Fruit fly (Drosophila melanogaster) whole organism, adult: ENCODE measurements around the gene CG1835.

Experiments
- CG14711 ChIP-seq: fragments of 200-800 bp; sonication (Bioruptor generic); optimal IDR thresholded peaks from 2 replicates; lab custom pipeline; 2018; ENCODE audit warnings: missing biosample characterization, mild to moderate bottlenecking, missing genetic modification characterization, moderate library complexity
- CG33017 ChIP-seq: fragments of 200-800 bp; sonication (Bioruptor generic); optimal IDR thresholded peaks from 2 replicates; lab custom pipeline; 2018; ENCODE audit warnings: missing biosample characterization, mild to moderate bottlenecking, missing genetic modification characterization, moderate library complexity
- CG7101 ChIP-seq: fragments of 200-800 bp; sonication (Bioruptor generic); optimal IDR thresholded peaks from 2 replicates; lab custom pipeline; 2018; ENCODE audit warnings: missing biosample characterization, mild to moderate bottlenecking, missing genetic modification characterization, moderate library complexity
- Clk ChIP-seq: fragments of 200-800 bp; sonication (Bioruptor generic); optimal IDR thresholded peaks from 2 replicates; lab custom pipeline; 2017; ENCODE audit warnings: missing biosample characterization, missing genetic modification characterization
- Mnt ChIP-seq: fragments of 200-800 bp; sonication (Bioruptor generic); optimal IDR thresholded peaks from 2 replicates; lab custom pipeline; 2016; ENCODE audit warnings: missing biosample characterization, mild to moderate bottlenecking, missing genetic modification characterization
- cic ChIP-seq: fragments of 200-800 bp; sonication (Bioruptor generic); optimal IDR thresholded peaks from 2 replicates; lab custom pipeline; 2017; ENCODE audit warnings: missing biosample characterization, mild to moderate bottlenecking, missing genetic modification characterization, moderate library complexity
- ovo ChIP-seq: fragments of 200-800 bp; sonication (Bioruptor generic); optimal IDR thresholded peaks from 2 replicates; lab custom pipeline; 2016; ENCODE audit warnings: missing biosample characterization, missing genetic modification characterization

dm6 chrX:20709682-20710081, 48.0 kb downstream of the CG1835 start:
- TF ChIP-seq CG7101, result no peak
- no peak for TF ChIP-seq Mnt (GFP tag; lab: Kevin White, UChicago)
- no peak for TF ChIP-seq ovo (GFP tag; lab: Kevin White, UChicago)
- no peak for TF ChIP-seq Clk (GFP tag; lab: Kevin White, UChicago)
- no peak for TF ChIP-seq CG33017
- no peak for TF ChIP-seq CG14711 (tag; lab: Kevin White, UChicago)
- no peak for TF ChIP-seq cic (GFP tag; lab: Kevin White, UChicago)
